Worm (Caenorhabditis elegans) whole organism, early embryonic: Measurements from ENCODE around the gene asp-12.

Experiments used
- F13C5.2 ChIP-seq: sonication (generic microtip); optimal IDR thresholded peaks from 2 replicates; lab custom pipeline; 2017; ENCODE audit warnings: mild to moderate bottlenecking, missing genetic modification characterization, inconsistent platforms, missing compliant biosample characterization
- ceh-13 ChIP-seq: fragments of 200-800 bp; sonication (Bioruptor generic); optimal IDR thresholded peaks from 2 replicates; lab custom pipeline; 2018; ENCODE audit warnings: mild to moderate bottlenecking, missing genetic modification characterization, missing compliant biosample characterization
- hnd-1 ChIP-seq: sonication (generic microtip); optimal IDR thresholded peaks from 2 replicates; lab custom pipeline; 2016; ENCODE audit warnings: missing genetic modification characterization, missing compliant biosample characterization
- pes-1 ChIP-seq: fragments of 200-800 bp; sonication (Bioruptor generic); IDR thresholded peaks from 2 replicates; pipeline ENCODE4 v1.3.6; 2022; ENCODE audit warnings: missing genetic modification reagents, missing genetic modification characterization, missing compliant biosample characterization

- TF ChIP-seq hnd-1 (tag; lab: Kevin White, UChicago), result no peak
- no peak for TF ChIP-seq ceh-13 (GFP tag; lab: Kevin White, UChicago)
- TF ChIP-seq F13C5.2 (tag; lab: Kevin White, UChicago), result no peak
- no peak for TF ChIP-seq pes-1 (GFP tag; lab: Robert Waterston, UW)
These were observed 36.9 kb downstream of the asp-12 start for ce11 chrV:8305940-8306339.
